Fruit fly (Drosophila melanogaster): ENCODE data around the gene ZnT33D.
A peak's percentile ranks its signal among the peaks of the same experiment; 100 is the strongest.

Gene ZnT33D

dm6 chr2L:12192978-12193377, 28.9 kb downstream of the ZnT33D start:
- TF ChIP-seq CG8119 (GFP tag; IDR thresholded peaks at IDR 0.05) (no peak), esn (GFP tag; optimal IDR thresholded peaks at IDR 0.05) (peak; percentile 64), CG10669 (GFP tag; optimal IDR thresholded peaks at IDR 0.05) (peak; percentile 35), spab (GFP tag; optimal IDR thresholded peaks at IDR 0.05) (peak; percentile 41), Sox14 (GFP tag; optimal IDR thresholded peaks at IDR 0.05) (peak; percentile 44), Met (GFP tag; optimal IDR thresholded peaks at IDR 0.05) (peak; percentile 53), CG32006 (GFP tag; optimal IDR thresholded peaks at IDR 0.05) (peak; percentile 29), CG15336 (GFP tag; IDR thresholded peaks at IDR 0.05) (0 out of 2 replicates have a peak, but pooled peaks have one; percentile 25), CG9139 (GFP tag; optimal IDR thresholded peaks at IDR 0.05) (no peak), salr (GFP tag; optimal IDR thresholded peaks at IDR 0.05) (no peak), topi (GFP tag; optimal IDR thresholded peaks at IDR 0.05) (peak; percentile 40), ss (GFP tag; optimal IDR thresholded peaks at IDR 0.05) (peak in 1 of 2 experiments; percentile 16), CG11762 (GFP tag; optimal IDR thresholded peaks at IDR 0.05; ENCODE audit: insufficient read depth) (no peak), dsx (GFP tag; optimal IDR thresholded peaks at IDR 0.05; ENCODE audit: poor library complexity, severe bottlenecking) (peak; percentile 35), Lpt (GFP tag; optimal IDR thresholded peaks at IDR 0.05) (no peak), Hr4 (GFP tag; optimal IDR thresholded peaks at IDR 0.05) (no peak), Smox (GFP tag; optimal IDR thresholded peaks at IDR 0.05) (peak; percentile 51), CG6163 (GFP tag; IDR thresholded peaks at IDR 0.05) (0 out of 3 replicates have a peak, but pooled peaks have one; percentile 40), Eip78C (GFP tag) (peak; percentile 68), Hr39 (GFP tag; optimal IDR thresholded peaks at IDR 0.05) (peak; percentile 7), fkh (GFP tag; optimal IDR thresholded peaks at IDR 0.05) (no peak), Blimp-1 (GFP tag; optimal IDR thresholded peaks at IDR 0.05) (no peak), CG6792 (GFP tag; optimal IDR thresholded peaks at IDR 0.05) (peak; percentile 21), Gug (GFP tag; IDR thresholded peaks at IDR 0.05) (no peak), pdm3 (GFP tag; optimal IDR thresholded peaks at IDR 0.05) (peak; percentile 41), CG1621 (tag; optimal IDR thresholded peaks at IDR 0.05) (peak; percentile 7), acj6 (GFP tag; optimal IDR thresholded peaks at IDR 0.05) (peak; percentile 31), CG11902 (GFP tag; optimal IDR thresholded peaks at IDR 0.05) (no peak), CG16779 (tag; optimal IDR thresholded peaks at IDR 0.05) (no peak), net (GFP tag; optimal IDR thresholded peaks at IDR 0.05) (no peak), fd59A (GFP tag; optimal IDR thresholded peaks at IDR 0.05) (peak; percentile 2), vri (GFP tag; optimal IDR thresholded peaks at IDR 0.05) (peak; percentile 6), eg (GFP tag; IDR thresholded peaks at IDR 0.05) (no peak), svp (GFP tag) (peak; percentile 80), dac (GFP tag; optimal IDR thresholded peaks at IDR 0.05) (no peak), achi (GFP tag; optimal IDR thresholded peaks at IDR 0.05) (peak; percentile 14), CG6808 (GFP tag; optimal IDR thresholded peaks at IDR 0.05) (no peak), CG3032 (tag; optimal IDR thresholded peaks at IDR 0.05) (peak; percentile 28), CG34406 (GFP tag; optimal IDR thresholded peaks at IDR 0.05) (no peak), Hr38 (GFP tag; optimal IDR thresholded peaks at IDR 0.05) (no peak), CG4318 (GFP tag; optimal IDR thresholded peaks at IDR 0.05) (no peak), lz (GFP tag; optimal IDR thresholded peaks at IDR 0.05) (peak; percentile 56), cyc (GFP tag; optimal IDR thresholded peaks at IDR 0.05) (no peak), CG7368 (GFP tag; optimal IDR thresholded peaks at IDR 0.05) (no peak), CG11294 (GFP tag; IDR thresholded peaks at IDR 0.05) (no peak), CG8319 (GFP tag; optimal IDR thresholded peaks at IDR 0.05) (no peak), Eip75B (GFP tag; optimal IDR thresholded peaks at IDR 0.05) (peak; percentile 35), Sox102F (GFP tag; optimal IDR thresholded peaks at IDR 0.05) (peak; percentile 34), Eip93F (GFP tag; optimal IDR thresholded peaks at IDR 0.05) (no peak), Ets96B (tag; optimal IDR thresholded peaks at IDR 0.05) (peak; percentile 43), CG6276 (GFP tag; optimal IDR thresholded peaks at IDR 0.05) (no peak), CG10631 (GFP tag; optimal IDR thresholded peaks at IDR 0.05) (peak; percentile 56)
